Fruit fly (Drosophila melanogaster) whole organism, embryonic: ENCODE results near the gene CG7362.

ENCODE experiments used
- CG10431 ChIP-seq: fragments of 200-800 bp; sonication (Bioruptor generic); optimal IDR thresholded peaks from 3 replicates; lab custom pipeline; 2018; ENCODE audit warnings: missing biosample characterization, mild to moderate bottlenecking, missing genetic modification characterization
- CG11093 ChIP-seq: fragments of 200-800 bp; sonication (Bioruptor generic); IDR thresholded peaks from 3 replicates; pipeline ENCODE4 v1.3.6; 2022; ENCODE audit warnings: missing biosample characterization, missing genetic modification characterization
- CG11456 ChIP-seq: fragments of 200-800 bp; sonication (Bioruptor generic); IDR thresholded peaks from 3 replicates; pipeline ENCODE4 v1.3.6; 2022; ENCODE audit warnings: missing biosample characterization, missing genetic modification characterization
- CG11560 ChIP-seq: fragments of 200-800 bp; sonication (Bioruptor generic); IDR thresholded peaks from 3 replicates; pipeline ENCODE4 v1.3.6; 2022; ENCODE audit warnings: missing biosample characterization, missing genetic modification characterization
- CG11723 ChIP-seq: fragments of 200-800 bp; sonication (Bioruptor generic); optimal IDR thresholded peaks from 2 replicates; lab custom pipeline; 2017; ENCODE audit warnings: missing biosample characterization, mild to moderate bottlenecking, missing genetic modification characterization
- CG1233 ChIP-seq: fragments of 200-800 bp; sonication (Bioruptor generic); optimal IDR thresholded peaks from 4 replicates; lab custom pipeline; 2018; ENCODE audit warnings: missing biosample characterization, mild to moderate bottlenecking, missing genetic modification characterization
- CG13775 ChIP-seq: fragments of 200-800 bp; sonication (Bioruptor generic); optimal IDR thresholded peaks from 3 replicates; lab custom pipeline; 2017; ENCODE audit warnings: missing biosample characterization, mild to moderate bottlenecking, missing genetic modification characterization
- CG17568 ChIP-seq: fragments of 200-800 bp; sonication (Bioruptor generic); optimal IDR thresholded peaks from 2 replicates; lab custom pipeline; 2018; ENCODE audit warnings: missing biosample characterization, mild to moderate bottlenecking, missing genetic modification characterization, moderate library complexity
- CG17802 ChIP-seq: fragments of 200-800 bp; sonication (Bioruptor generic); optimal IDR thresholded peaks from 2 replicates; lab custom pipeline; 2018; ENCODE audit warnings: missing biosample characterization, mild to moderate bottlenecking, missing genetic modification characterization, moderate library complexity
- CG18764 ChIP-seq: fragments of 200-800 bp; sonication (Bioruptor generic); optimal IDR thresholded peaks from 3 replicates; lab custom pipeline; 2016; ENCODE audit warnings: missing biosample characterization, missing genetic modification characterization
- CG30020 ChIP-seq: fragments of 200-800 bp; optimal IDR thresholded peaks from 2 replicates; lab custom pipeline; 2019; ENCODE audit warnings: missing biosample characterization, mild to moderate bottlenecking, missing genetic modification characterization, moderate library complexity
- CG31365 ChIP-seq: fragments of 200-800 bp; sonication (Bioruptor generic); optimal IDR thresholded peaks from 2 replicates; lab custom pipeline; 2018; ENCODE audit warnings: missing biosample characterization, mild to moderate bottlenecking, missing genetic modification characterization
- CG31441 ChIP-seq: fragments of 200-800 bp; sonication (Bioruptor generic); IDR thresholded peaks from 2 replicates; pipeline ENCODE4 v1.3.6; 2022; ENCODE audit warnings: missing biosample characterization, missing genetic modification characterization
- CG32767 ChIP-seq: fragments of 200-800 bp; sonication (Bioruptor generic); IDR thresholded peaks from 2 replicates; pipeline ENCODE4 v1.3.6; 2022; ENCODE audit warnings: missing biosample characterization, missing genetic modification characterization
- CG34422 ChIP-seq: fragments of 200-800 bp; sonication (Bioruptor generic); IDR thresholded peaks from 3 replicates; pipeline ENCODE4 v1.3.6; 2022; ENCODE audit warnings: missing biosample characterization, missing genetic modification characterization
- CG6765 ChIP-seq: fragments of 200-800 bp; sonication (Bioruptor generic); optimal IDR thresholded peaks from 3 replicates; lab custom pipeline; 2017; ENCODE audit warnings: missing biosample characterization, mild to moderate bottlenecking, missing genetic modification characterization
- CG8089 ChIP-seq: fragments of 200-800 bp; sonication (Bioruptor generic); optimal IDR thresholded peaks from 3 replicates; lab custom pipeline; 2016; ENCODE audit warnings: missing biosample characterization, missing genetic modification characterization
- CoRest ChIP-seq: fragments of 200-800 bp; sonication (Bioruptor generic); optimal IDR thresholded peaks from 3 replicates; lab custom pipeline; 2018; ENCODE audit warnings: missing biosample characterization, mild to moderate bottlenecking, missing genetic modification characterization, moderate library complexity
- CrebB ChIP-seq: fragments of 200-800 bp; sonication (Bioruptor generic); optimal IDR thresholded peaks from 3 replicates; lab custom pipeline; 2018; ENCODE audit warnings: missing biosample characterization, mild to moderate bottlenecking, missing genetic modification characterization
- Dip2 ChIP-seq: fragments of 200-800 bp; sonication (Bioruptor generic); IDR thresholded peaks from 2 replicates; pipeline ENCODE4 v1.3.6; 2022; ENCODE audit warnings: missing biosample characterization, missing genetic modification characterization
- Dip3 ChIP-seq: fragments of 200-800 bp; sonication (Bioruptor generic); optimal IDR thresholded peaks from 3 replicates; lab custom pipeline; 2016; ENCODE audit warnings: missing biosample characterization, missing genetic modification characterization
- Dll ChIP-seq: fragments of 200-800 bp; sonication (Bioruptor generic); IDR thresholded peaks from 4 replicates; pipeline ENCODE4 v1.3.6; 2022; ENCODE audit warnings: missing biosample characterization, missing genetic modification characterization; ENCODE audit not compliant: partially characterized antibody
- GATAe ChIP-seq: fragments of 200-800 bp; sonication (Bioruptor generic); conservative IDR thresholded peaks from 2 replicates; pipeline ENCODE4 v1.3.6; 2022; ENCODE audit warnings: missing biosample characterization, missing genetic modification characterization
- HLH3B ChIP-seq: fragments of 200-800 bp; sonication (Bioruptor generic); IDR thresholded peaks from 2 replicates; pipeline ENCODE4 v1.3.6; 2022; ENCODE audit warnings: missing biosample characterization, missing genetic modification characterization
- HLHmδ ChIP-seq: fragments of 200-800 bp; sonication (Bioruptor generic); optimal IDR thresholded peaks from 2 replicates; lab custom pipeline; 2018; ENCODE audit warnings: missing biosample characterization, mild to moderate bottlenecking, missing genetic modification characterization, moderate library complexity
- Hmr ChIP-seq: fragments of 200-800 bp; sonication (Bioruptor generic); optimal IDR thresholded peaks from 3 replicates; lab custom pipeline; 2017; ENCODE audit warnings: mild to moderate bottlenecking, missing biosample characterization, missing genetic modification reagents, missing genetic modification characterization
- MBD-R2 ChIP-seq: fragments of 200-800 bp; sonication (Bioruptor generic); IDR thresholded peaks from 2 replicates; pipeline ENCODE4 v1.3.6; 2022; ENCODE audit warnings: missing biosample characterization, missing genetic modification characterization
- Mes4 ChIP-seq: fragments of 200-800 bp; sonication (Bioruptor generic); optimal IDR thresholded peaks from 2 replicates; lab custom pipeline; 2016; ENCODE audit warnings: missing biosample characterization, missing genetic modification characterization
- Six4 ChIP-seq: fragments of 200-800 bp; sonication (Bioruptor generic); optimal IDR thresholded peaks from 2 replicates; lab custom pipeline; 2016; ENCODE audit warnings: missing biosample characterization, missing genetic modification characterization
- Sox102F ChIP-seq: fragments of 200-800 bp; sonication (Bioruptor generic); optimal IDR thresholded peaks from 2 replicates; lab custom pipeline; 2018; ENCODE audit warnings: missing biosample characterization, mild to moderate bottlenecking, missing genetic modification characterization, moderate library complexity
- aop ChIP-seq: fragments of 200-800 bp; sonication (Bioruptor generic); IDR thresholded peaks from 2 replicates; pipeline ENCODE4 v1.3.6; 2022; ENCODE audit warnings: missing biosample characterization, missing genetic modification characterization
- bbx ChIP-seq: fragments of 200-800 bp; sonication (Bioruptor generic); IDR thresholded peaks from 2 replicates; pipeline ENCODE4 v1.3.6; 2022; ENCODE audit warnings: missing biosample characterization, missing genetic modification characterization; ENCODE audit not compliant: partially characterized antibody
- ci ChIP-seq: fragments of 200-800 bp; sonication (Bioruptor generic); IDR thresholded peaks from 3 replicates; pipeline ENCODE4 v1.3.6; 2022; ENCODE audit warnings: missing biosample characterization, missing genetic modification characterization
- cwo ChIP-seq: fragments of 200-800 bp; sonication (Bioruptor generic); optimal IDR thresholded peaks from 3 replicates; lab custom pipeline; 2017; ENCODE audit warnings: missing biosample characterization, missing genetic modification characterization, mild to moderate bottlenecking, moderate library complexity, missing genetic modification reagents
- ewg ChIP-seq: fragments of 200-800 bp; sonication (Bioruptor generic); optimal IDR thresholded peaks from 3 replicates; lab custom pipeline; 2017; ENCODE audit warnings: mild to moderate bottlenecking, missing biosample characterization, missing genetic modification reagents, missing genetic modification characterization
- inv ChIP-seq: fragments of 200-800 bp; sonication (Bioruptor generic); IDR thresholded peaks from 2 replicates; pipeline ENCODE4 v1.3.6; 2022; ENCODE audit warnings: missing biosample characterization, missing genetic modification characterization; ENCODE audit not compliant: partially characterized antibody
- jigr1 ChIP-seq: fragments of 200-800 bp; sonication (Bioruptor generic); IDR thresholded peaks from 3 replicates; pipeline ENCODE4 v1.3.6; 2022; ENCODE audit warnings: missing biosample characterization, missing genetic modification characterization
- knrl ChIP-seq: fragments of 200-800 bp; sonication (Bioruptor generic); IDR thresholded peaks from 3 replicates; pipeline ENCODE4 v1.3.6; 2022; ENCODE audit warnings: missing biosample characterization, missing genetic modification characterization; ENCODE audit not compliant: partially characterized antibody
- lab ChIP-seq: fragments of 200-800 bp; sonication (Bioruptor generic); optimal IDR thresholded peaks from 3 replicates; lab custom pipeline; 2017; ENCODE audit warnings: missing biosample characterization, missing genetic modification characterization, mild to moderate bottlenecking, moderate library complexity, missing genetic modification reagents
- lbe ChIP-seq: fragments of 200-800 bp; sonication (Bioruptor generic); optimal IDR thresholded peaks from 2 replicates; lab custom pipeline; 2016; ENCODE audit warnings: missing biosample characterization, mild to moderate bottlenecking, missing genetic modification characterization
- mam ChIP-seq: fragments of 200-800 bp; sonication (Bioruptor generic); optimal IDR thresholded peaks from 3 replicates; lab custom pipeline; 2016; ENCODE audit warnings: missing biosample characterization, missing genetic modification characterization
- oc ChIP-seq: fragments of 200-800 bp; sonication (Bioruptor generic); optimal IDR thresholded peaks from 2 replicates; lab custom pipeline; 2018; ENCODE audit warnings: missing biosample characterization, mild to moderate bottlenecking, missing genetic modification characterization, moderate library complexity
- psq ChIP-seq: fragments of 200-800 bp; sonication (Bioruptor generic); optimal IDR thresholded peaks from 2 replicates; lab custom pipeline; 2017; ENCODE audit warnings: missing biosample characterization, missing genetic modification characterization
- row ChIP-seq: fragments of 200-800 bp; sonication (Bioruptor generic); IDR thresholded peaks from 3 replicates; pipeline ENCODE4 v1.3.6; 2022; ENCODE audit warnings: missing biosample characterization, missing genetic modification characterization
- salm ChIP-seq: fragments of 200-800 bp; sonication (Bioruptor generic); optimal IDR thresholded peaks from 2 replicates; lab custom pipeline; 2018; ENCODE audit warnings: missing biosample characterization, mild to moderate bottlenecking, missing genetic modification characterization
- sisA ChIP-seq: fragments of 200-800 bp; sonication (Bioruptor generic); IDR thresholded peaks from 2 replicates; pipeline ENCODE4 v1.3.6; 2022; ENCODE audit warnings: missing biosample characterization, missing genetic modification characterization
- unc-4 ChIP-seq: fragments of 200-800 bp; sonication (Bioruptor generic); IDR thresholded peaks from 2 replicates; pipeline ENCODE4 v1.3.6; 2022; ENCODE audit warnings: missing biosample characterization, missing genetic modification characterization; ENCODE audit not compliant: partially characterized antibody
- zfh2 ChIP-seq: fragments of 200-800 bp; sonication (Bioruptor generic); optimal IDR thresholded peaks from 2 replicates; lab custom pipeline; 2016; ENCODE audit warnings: missing biosample characterization, missing genetic modification characterization

CG7362 gene

dm6 chr3R:14737894-14738860 is 16.1 kb downstream of the CG7362 start (continued):
- TF ChIP-seq CoRest (peak; percentile 94), jigr1 (peak; percentile 87), Six4 (GFP tag; lab: Kevin White, UChicago) (peak; percentile 94), Dip3 (peak; percentile 92), sisA (GFP tag; lab: Robert Waterston, UW) (peak; percentile 95), psq (GFP tag; lab: Kevin White, UChicago) (peak; percentile 75), Dip2 (GFP tag; lab: Robert Waterston, UW) (no peak), CG13775 (GFP tag; lab: Kevin White, UChicago) (peak; percentile 92), CG10431 (peak; percentile 71), inv (GFP tag; lab: Robert Waterston, UW) (no peak), Hmr (GFP tag; lab: Kevin White, UChicago) (peak; percentile 93), CG32767 (GFP tag; lab: Robert Waterston, UW) (peak; percentile 92), lab (GFP tag; lab: Kevin White, UChicago) (peak; percentile 95), ci (GFP tag; lab: Robert Waterston, UW) (peak; percentile 98), mam (GFP tag; lab: Kevin White, UChicago) (peak; percentile 93), unc-4 (GFP tag; lab: Robert Waterston, UW) (0 out of 2 replicates have a peak, but pooled peaks have one; percentile 26), aop (GFP tag; lab: Robert Waterston, UW) (peak; percentile 80), Mes4 (GFP tag; lab: Kevin White, UChicago) (peak; percentile 86), ewg (GFP tag; lab: Kevin White, UChicago) (peak; percentile 87), CG17568 (peak; percentile 93), CG1233 (GFP tag; lab: Kevin White, UChicago) (peak; percentile 93), row (peak; percentile 96), Dll (GFP tag; lab: Robert Waterston, UW) (no peak), CG11723 (GFP tag; lab: Kevin White, UChicago) (peak; percentile 88), CG11093 (GFP tag; lab: Robert Waterston, UW) (peak; percentile 89), CG11560 (tag; lab: Robert Waterston, UW) (peak; percentile 85), CG30020 (tag; lab: Kevin White, UChicago) (peak; percentile 58), cwo (GFP tag; lab: Kevin White, UChicago) (peak; percentile 85), lbe (GFP tag; lab: Kevin White, UChicago) (peak; percentile 96), CG6765 (GFP tag; lab: Kevin White, UChicago) (peak; percentile 69), CG8089 (GFP tag; lab: Kevin White, UChicago) (peak; percentile 89), HLH3B (GFP tag; lab: Robert Waterston, UW) (peak; percentile 96), bbx (GFP tag; lab: Robert Waterston, UW) (no peak), MBD-R2 (peak; percentile 79), salm (tag; lab: Kevin White, UChicago) (peak; percentile 89), oc (peak; percentile 94), CG17802 (peak; percentile 78), CrebB (tag; lab: Kevin White, UChicago) (peak; percentile 91), HLHmδ (GFP tag; lab: Kevin White, UChicago) (no peak), CG31441 (GFP tag; lab: Robert Waterston, UW) (peak; percentile 95), knrl (GFP tag; lab: Robert Waterston, UW) (no peak), Sox102F (peak; percentile 96), zfh2 (peak; percentile 92), CG34422 (GFP tag; lab: Robert Waterston, UW) (peak; percentile 94), GATAe (GFP tag; lab: Robert Waterston, UW) (peak; percentile 76), CG18764 (peak; percentile 92), CG31365 (tag; lab: Kevin White, UChicago) (peak; percentile 70), CG11456 (peak; percentile 96)
